Worm (Caenorhabditis elegans) whole organism, L4/young adult: ENCODE measurements around the gene F58A4.1.

ENCODE experiments used
- W03F9.2 ChIP-seq: fragments of 150-350 bp; optimal IDR thresholded peaks from 2 replicates; lab custom pipeline; 2014; ENCODE audit warnings: missing biosample characterization, missing genetic modification characterization
- dao-5 ChIP-seq: sonication (generic microtip); optimal IDR thresholded peaks from 2 replicates; lab custom pipeline; 2016; ENCODE audit warnings: missing genotype, missing genetic modification characterization, moderate library complexity, missing compliant biosample characterization

DNA sequence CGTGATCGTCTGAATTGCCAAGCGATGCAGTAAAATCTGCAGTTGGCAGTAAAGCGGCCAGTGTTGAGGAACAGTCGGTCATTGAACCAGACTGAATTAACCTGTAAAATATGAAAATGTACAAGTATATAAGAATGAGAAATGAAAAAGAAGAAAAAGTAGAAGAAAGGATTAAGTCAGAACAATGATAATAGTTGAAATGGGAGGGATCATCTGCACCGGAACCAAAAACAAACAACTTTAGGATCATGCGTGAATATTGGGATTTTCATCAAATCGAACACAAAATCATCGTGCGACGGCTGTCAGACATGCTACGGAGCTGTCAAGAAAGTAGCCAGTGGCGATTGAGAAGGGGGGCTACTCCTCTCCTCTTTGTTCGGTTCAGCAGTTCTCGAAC lies 38.7 kb downstream of the F58A4.1 start, which contains the start of gene gei-13:
- no peak for TF ChIP-seq dao-5 (tag; lab: Kevin White, UChicago)
- no peak for TF ChIP-seq W03F9.2 (tag; lab: Kevin White, UChicago)
